Fruit fly (Drosophila melanogaster) whole organism, embryonic: Measurements from ENCODE around the gene ebo.
A peak's percentile ranks its signal among the peaks of the same experiment; 100 is the strongest.

Source experiments
- Antp ChIP-seq: fragments of 200-800 bp; sonication (Bioruptor generic); optimal IDR thresholded peaks from 3 replicates; lab custom pipeline; 2016; ENCODE audit warnings: missing biosample characterization, missing genetic modification characterization
- BtbVII ChIP-seq: fragments of 200-800 bp; sonication (Bioruptor generic); optimal IDR thresholded peaks from 3 replicates; lab custom pipeline; 2017; ENCODE audit warnings: missing biosample characterization, mild to moderate bottlenecking, missing genetic modification characterization
- CG10431 ChIP-seq: fragments of 200-800 bp; sonication (Bioruptor generic); optimal IDR thresholded peaks from 3 replicates; lab custom pipeline; 2018; ENCODE audit warnings: missing biosample characterization, mild to moderate bottlenecking, missing genetic modification characterization
- CG10565 ChIP-seq: fragments of 200-800 bp; sonication (Bioruptor generic); optimal IDR thresholded peaks from 3 replicates; lab custom pipeline; 2016; ENCODE audit warnings: missing biosample characterization, mild to moderate bottlenecking, missing genetic modification characterization
- CG10654 ChIP-seq: fragments of 200-800 bp; sonication (Bioruptor generic); optimal IDR thresholded peaks from 2 replicates; lab custom pipeline; 2016; ENCODE audit warnings: missing biosample characterization, missing genetic modification characterization
- CG11560 ChIP-seq: fragments of 200-800 bp; sonication (Bioruptor generic); IDR thresholded peaks from 3 replicates; pipeline ENCODE4 v1.3.6; 2022; ENCODE audit warnings: missing biosample characterization, missing genetic modification characterization
- CG12219 ChIP-seq: fragments of 200-800 bp; sonication (Bioruptor generic); optimal IDR thresholded peaks from 3 replicates; lab custom pipeline; 2018; ENCODE audit warnings: missing biosample characterization, mild to moderate bottlenecking, missing genetic modification characterization
- CG12659 ChIP-seq: fragments of 200-800 bp; sonication (Bioruptor generic); optimal IDR thresholded peaks from 3 replicates; lab custom pipeline; 2017; ENCODE audit warnings: mild to moderate bottlenecking, missing biosample characterization, missing genetic modification reagents, missing genetic modification characterization
- CG13424 ChIP-seq: fragments of 200-800 bp; sonication (Bioruptor generic); optimal IDR thresholded peaks from 2 replicates; lab custom pipeline; 2019; ENCODE audit warnings: missing biosample characterization, mild to moderate bottlenecking, missing genetic modification characterization, moderate library complexity
- CG16779 ChIP-seq: fragments of 200-800 bp; sonication (Bioruptor generic); IDR thresholded peaks from 2 replicates; pipeline ENCODE4 v1.3.6; 2022; ENCODE audit warnings: missing biosample characterization, missing genetic modification characterization
- CG1792 ChIP-seq: fragments of 200-800 bp; sonication (Bioruptor generic); optimal IDR thresholded peaks from 2 replicates; lab custom pipeline; 2016; ENCODE audit warnings: missing biosample characterization, missing genetic modification characterization
- CG3995 ChIP-seq: fragments of 200-800 bp; sonication (Bioruptor generic); optimal IDR thresholded peaks from 3 replicates; lab custom pipeline; 2016; ENCODE audit warnings: missing biosample characterization, missing genetic modification characterization
- CG42726 ChIP-seq: fragments of 200-800 bp; sonication (Bioruptor generic); IDR thresholded peaks from 2 replicates; pipeline ENCODE4 v1.3.6; 2022; ENCODE audit warnings: missing biosample characterization, missing genetic modification characterization; ENCODE audit not compliant: partially characterized antibody
- CG6689 ChIP-seq: fragments of 200-800 bp; sonication (Bioruptor generic); IDR thresholded peaks from 2 replicates; pipeline ENCODE4 v1.3.6; 2022; ENCODE audit warnings: missing biosample characterization, missing genetic modification characterization
- CG6791 ChIP-seq: fragments of 200-800 bp; sonication (Bioruptor generic); IDR thresholded peaks from 3 replicates; pipeline ENCODE4 v1.3.6; 2022; ENCODE audit warnings: missing biosample characterization, missing genetic modification characterization; ENCODE audit not compliant: partially characterized antibody
- CG7786 ChIP-seq: fragments of 200-800 bp; sonication (Bioruptor generic); optimal IDR thresholded peaks from 2 replicates; lab custom pipeline; 2016; ENCODE audit warnings: missing biosample characterization, missing genetic modification characterization
- CG9437 ChIP-seq: fragments of 200-800 bp; sonication (Bioruptor generic); optimal IDR thresholded peaks from 2 replicates; lab custom pipeline; 2018; ENCODE audit warnings: missing biosample characterization, mild to moderate bottlenecking, missing genetic modification characterization
- Doc3 ChIP-seq: fragments of 200-800 bp; sonication (Bioruptor generic); IDR thresholded peaks from 3 replicates; pipeline ENCODE4 v1.3.6; 2022; ENCODE audit warnings: missing biosample characterization, missing genetic modification characterization; ENCODE audit not compliant: partially characterized antibody
- Dref ChIP-seq: fragments of 200-800 bp; sonication (Bioruptor generic); IDR thresholded peaks from 2 replicates; pipeline ENCODE4 v1.3.6; 2022; ENCODE audit warnings: missing biosample characterization, missing genetic modification characterization
- Fer3 ChIP-seq: fragments of 200-800 bp; sonication (Bioruptor generic); optimal IDR thresholded peaks from 2 replicates; lab custom pipeline; 2018; ENCODE audit warnings: missing biosample characterization, mild to moderate bottlenecking, missing genetic modification characterization, moderate library complexity
- HLH3B ChIP-seq: fragments of 200-800 bp; sonication (Bioruptor generic); IDR thresholded peaks from 2 replicates; pipeline ENCODE4 v1.3.6; 2022; ENCODE audit warnings: missing biosample characterization, missing genetic modification characterization
- Lpt ChIP-seq: fragments of >200 bp; optimal IDR thresholded peaks from 2 replicates; lab custom pipeline; 2018; ENCODE audit warnings: missing biosample characterization, missing genetic modification characterization
- MTF-1 ChIP-seq: fragments of 200-800 bp; sonication (Bioruptor generic); optimal IDR thresholded peaks from 2 replicates; lab custom pipeline; 2018; ENCODE audit warnings: missing biosample characterization, mild to moderate bottlenecking, missing genetic modification characterization, borderline replicate concordance
- Med ChIP-seq: fragments of 200-800 bp; sonication (Bioruptor generic); peaks from one replicate; lab custom pipeline; 2016; ENCODE audit warnings: missing biosample characterization, missing genetic modification characterization, mild to moderate bottlenecking, inconsistent platforms, moderate library complexity
- Meics ChIP-seq: fragments of 200-800 bp; sonication (Bioruptor generic); optimal IDR thresholded peaks from 2 replicates; lab custom pipeline; 2017; ENCODE audit warnings: missing biosample characterization, mild to moderate bottlenecking, missing genetic modification characterization
- Myb ChIP-seq: fragments of 200-800 bp; sonication (Bioruptor generic); optimal IDR thresholded peaks from 2 replicates; lab custom pipeline; 2016; ENCODE audit warnings: missing biosample characterization, missing genetic modification characterization
- Sry-δ ChIP-seq: fragments of 200-800 bp; sonication (Bioruptor generic); optimal IDR thresholded peaks from 2 replicates; lab custom pipeline; 2016; ENCODE audit warnings: missing biosample characterization, missing genetic modification characterization
- Usf ChIP-seq: fragments of 200-800 bp; sonication (Bioruptor generic); optimal IDR thresholded peaks from 2 replicates; lab custom pipeline; 2017; ENCODE audit warnings: missing genotype, missing biosample characterization, missing genetic modification characterization
- cas ChIP-seq: fragments of 200-800 bp; sonication (Bioruptor generic); IDR thresholded peaks from 2 replicates; pipeline ENCODE4 v1.3.6; 2022; ENCODE audit warnings: missing biosample characterization, missing genetic modification characterization
- chn ChIP-seq: fragments of 200-800 bp; sonication (Bioruptor generic); optimal IDR thresholded peaks from 2 replicates; lab custom pipeline; 2016; ENCODE audit warnings: missing biosample characterization, missing genetic modification characterization
- ci ChIP-seq: fragments of 200-800 bp; sonication (Bioruptor generic); IDR thresholded peaks from 3 replicates; pipeline ENCODE4 v1.3.6; 2022; ENCODE audit warnings: missing biosample characterization, missing genetic modification characterization
- crc ChIP-seq: fragments of 200-800 bp; sonication (Bioruptor generic); optimal IDR thresholded peaks from 2 replicates; lab custom pipeline; 2016; ENCODE audit warnings: missing biosample characterization, missing genetic modification characterization
- crp ChIP-seq, 2 experiments: fragments of 200-800 bp; sonication (Bioruptor generic); optimal IDR thresholded peaks; 2 replicates in 1 of 2; 3 replicates in 1 of 2; lab custom pipeline; 2017; ENCODE audit warnings: missing biosample characterization in 2 of 2, missing genetic modification characterization in 2 of 2, mild to moderate bottlenecking in 1 of 2, moderate library complexity in 1 of 2
- eyg ChIP-seq: fragments of 200-800 bp; sonication (Bioruptor generic); optimal IDR thresholded peaks from 3 replicates; lab custom pipeline; 2016; ENCODE audit warnings: missing biosample characterization, missing genetic modification characterization
- fd96Cb ChIP-seq: fragments of 200-800 bp; sonication (Bioruptor generic); optimal IDR thresholded peaks from 2 replicates; lab custom pipeline; 2018; ENCODE audit warnings: missing biosample characterization, mild to moderate bottlenecking, missing genetic modification characterization, moderate library complexity
- fu2 ChIP-seq: fragments of 200-800 bp; sonication (Bioruptor generic); optimal IDR thresholded peaks from 2 replicates; lab custom pipeline; 2016; ENCODE audit warnings: missing biosample characterization, missing genetic modification characterization
- grau ChIP-seq: fragments of 200-800 bp; optimal IDR thresholded peaks from 3 replicates; lab custom pipeline; 2019; ENCODE audit warnings: missing biosample characterization, mild to moderate bottlenecking, missing genetic modification characterization, moderate library complexity
- jumu ChIP-seq: fragments of 200-800 bp; sonication (Bioruptor generic); optimal IDR thresholded peaks from 3 replicates; lab custom pipeline; 2016; ENCODE audit warnings: missing biosample characterization, missing genetic modification characterization
- kah ChIP-seq: fragments of 200-800 bp; sonication (Bioruptor generic); optimal IDR thresholded peaks from 2 replicates; lab custom pipeline; 2018; ENCODE audit warnings: missing biosample characterization, mild to moderate bottlenecking, missing genetic modification characterization
- lbe ChIP-seq: fragments of 200-800 bp; sonication (Bioruptor generic); optimal IDR thresholded peaks from 2 replicates; lab custom pipeline; 2016; ENCODE audit warnings: missing biosample characterization, mild to moderate bottlenecking, missing genetic modification characterization
- mam ChIP-seq: fragments of 200-800 bp; sonication (Bioruptor generic); optimal IDR thresholded peaks from 3 replicates; lab custom pipeline; 2016; ENCODE audit warnings: missing biosample characterization, missing genetic modification characterization
- pzg ChIP-seq: fragments of 200-800 bp; sonication (Bioruptor generic); optimal IDR thresholded peaks from 3 replicates; lab custom pipeline; 2018; ENCODE audit warnings: missing biosample characterization, mild to moderate bottlenecking, missing genetic modification characterization, moderate library complexity
- salm ChIP-seq: fragments of 200-800 bp; sonication (Bioruptor generic); optimal IDR thresholded peaks from 2 replicates; lab custom pipeline; 2018; ENCODE audit warnings: missing biosample characterization, mild to moderate bottlenecking, missing genetic modification characterization
- schlank ChIP-seq: fragments of 200-800 bp; sonication (Bioruptor generic); optimal IDR thresholded peaks from 2 replicates; lab custom pipeline; 2018; ENCODE audit warnings: missing biosample characterization, mild to moderate bottlenecking, missing genetic modification characterization
- sens ChIP-seq: fragments of 200-800 bp; sonication (Bioruptor generic); peaks from one replicate; lab custom pipeline; 2016; ENCODE audit warnings: missing biosample characterization, missing genetic modification characterization
- shn ChIP-seq: fragments of 200-800 bp; sonication (Bioruptor generic); optimal IDR thresholded peaks from 3 replicates; lab custom pipeline; 2016; ENCODE audit warnings: missing biosample characterization, missing genetic modification characterization
- tx ChIP-seq: fragments of 200-800 bp; sonication (Bioruptor generic); optimal IDR thresholded peaks from 2 replicates; lab custom pipeline; 2016; ENCODE audit warnings: missing biosample characterization, missing genetic modification characterization
- unc-4 ChIP-seq: fragments of 200-800 bp; sonication (Bioruptor generic); IDR thresholded peaks from 2 replicates; pipeline ENCODE4 v1.3.6; 2022; ENCODE audit warnings: missing biosample characterization, missing genetic modification characterization; ENCODE audit not compliant: partially characterized antibody
- wor ChIP-seq: fragments of 200-800 bp; sonication (Bioruptor generic); IDR thresholded peaks from 2 replicates; pipeline ENCODE4 v1.3.6; 2022; ENCODE audit warnings: missing biosample characterization, missing genetic modification characterization
- zen ChIP-seq: fragments of 200-800 bp; sonication (Bioruptor generic); optimal IDR thresholded peaks from 3 replicates; lab custom pipeline; 2018; ENCODE audit warnings: missing biosample characterization, mild to moderate bottlenecking, missing genetic modification characterization, moderate library complexity
- zen2 ChIP-seq: fragments of 200-800 bp; sonication (Bioruptor generic); IDR thresholded peaks from 3 replicates; pipeline ENCODE4 v1.3.6; 2022; ENCODE audit warnings: missing biosample characterization, missing genetic modification characterization; ENCODE audit not compliant: partially characterized antibody

Gene ebo

dm6 chrX:487517-487957 is 11.2 kb upstream of the ebo start, which contains the start of the genes CG18273 and CG3156 (continued):
- TF ChIP-seq CG13424 (tag; lab: Kevin White, UChicago) (peak; percentile 24), CG10654 (GFP tag; lab: Kevin White, UChicago) (no peak), cas (GFP tag; lab: Robert Waterston, UW) (no peak), zen2 (no peak), jumu (GFP tag; lab: Kevin White, UChicago) (peak; percentile 1), chn (no peak), CG3995 (GFP tag; lab: Kevin White, UChicago) (peak; percentile 17), schlank (tag; lab: Kevin White, UChicago) (no peak), crc (GFP tag; lab: Kevin White, UChicago) (no peak), kah (GFP tag; lab: Kevin White, UChicago) (no peak), wor (GFP tag; lab: Robert Waterston, UW) (no peak), CG16779 (GFP tag; lab: Robert Waterston, UW) (no peak), Meics (GFP tag; lab: Kevin White, UChicago) (no peak), Med (GFP tag; lab: Kevin White, UChicago) (peak; percentile 81), pzg (peak; percentile 62), zen (tag; lab: Kevin White, UChicago) (peak; percentile 40), CG10565 (GFP tag; lab: Kevin White, UChicago) (no peak), Antp (GFP tag; lab: Kevin White, UChicago) (peak; percentile 16), ci (no peak), sens (GFP tag; lab: Kevin White, UChicago) (peak; percentile 86), CG9437 (GFP tag; lab: Kevin White, UChicago) (peak; percentile 87), Dref (peak; percentile 74), Sry-δ (GFP tag; lab: Kevin White, UChicago) (peak; percentile 75), CG42726 (no peak), fu2 (GFP tag; lab: Kevin White, UChicago) (no peak), Fer3 (tag; lab: Kevin White, UChicago) (no peak), eyg (GFP tag; lab: Kevin White, UChicago) (no peak), mam (GFP tag; lab: Kevin White, UChicago) (peak; percentile 34), tx (GFP tag; lab: Kevin White, UChicago) (no peak), HLH3B (no peak), Lpt (GFP tag; lab: Kevin White, UChicago) (no peak), CG10431 (GFP tag; lab: Kevin White, UChicago) (no peak), fd96Cb (tag; lab: Kevin White, UChicago) (no peak), CG12659 (peak; percentile 52), CG7786 (GFP tag; lab: Kevin White, UChicago) (peak; percentile 3), CG6689 (GFP tag; lab: Robert Waterston, UW) (0 out of 2 replicates have a peak, but pooled peaks have one; percentile 7), Usf (GFP tag; lab: Kevin White, UChicago) (no peak), BtbVII (GFP tag; lab: Kevin White, UChicago) (no peak), grau (tag; lab: Kevin White, UChicago) (no peak), MTF-1 (no peak), CG12219 (GFP tag; lab: Kevin White, UChicago) (no peak), shn (peak; percentile 19), Myb (GFP tag; lab: Kevin White, UChicago) (peak; percentile 67), CG6791 (GFP tag; lab: Robert Waterston, UW) (peak; percentile 56; the same call in 1 of the 3 replicates), lbe (no peak), crp (GFP tag; optimal IDR thresholded peaks at IDR 0.05; lab: Kevin White, UChicago) (peak; percentile 40 to 91), Doc3 (no peak), salm (tag; lab: Kevin White, UChicago) (no peak), CG11560 (tag; lab: Robert Waterston, UW) (no peak), CG1792 (GFP tag; lab: Kevin White, UChicago) (peak; percentile 46), unc-4 (GFP tag; lab: Robert Waterston, UW) (peak; percentile 57; the same call in 1 of the 2 replicates)
